Worm (Caenorhabditis elegans) whole organism, late embryonic: ENCODE results near the gene tmem-131.

Source experiments
- ama-1 ChIP-seq: fragments of 150-350 bp; optimal IDR thresholded peaks from 2 replicates; lab custom pipeline; 2014
- ceh-30 ChIP-seq: fragments of 150-350 bp; optimal IDR thresholded peaks from 2 replicates; lab custom pipeline; 2014; ENCODE audit warnings: missing biosample characterization, missing genetic modification characterization
- ceh-31 ChIP-seq: sonication (generic microtip); optimal IDR thresholded peaks from 2 replicates; lab custom pipeline; 2016; ENCODE audit warnings: missing genetic modification characterization, missing compliant biosample characterization
- ceh-34 ChIP-seq: sonication (generic microtip); optimal IDR thresholded peaks from 2 replicates; lab custom pipeline; 2016; ENCODE audit warnings: mild to moderate bottlenecking, missing genetic modification characterization, missing compliant biosample characterization
- hlh-6 ChIP-seq: sonication (generic microtip); optimal IDR thresholded peaks from 2 replicates; lab custom pipeline; 2016; ENCODE audit warnings: missing genotype, missing genetic modification characterization, missing compliant biosample characterization
- nhr-11 ChIP-seq: fragments of 150-350 bp; optimal IDR thresholded peaks from 2 replicates; lab custom pipeline; 2014; ENCODE audit warnings: missing biosample characterization, missing genetic modification characterization
- pag-3 ChIP-seq: sonication (generic microtip); optimal IDR thresholded peaks from 2 replicates; lab custom pipeline; 2016; ENCODE audit warnings: missing compliant biosample characterization, missing genetic modification characterization, borderline replicate concordance
- pha-4 ChIP-seq: fragments of 150-350 bp; optimal IDR thresholded peaks from 2 replicates; lab custom pipeline; 2018; ENCODE audit warnings: missing biosample characterization, missing genetic modification reagents, missing genetic modification characterization
- tbx-2 ChIP-seq: sonication (generic microtip); optimal IDR thresholded peaks from 2 replicates; lab custom pipeline; 2016; ENCODE audit warnings: missing genetic modification characterization, missing compliant biosample characterization
- unc-42 ChIP-seq: sonication (generic microtip); optimal IDR thresholded peaks from 2 replicates; lab custom pipeline; 2016; ENCODE audit warnings: missing genotype, missing genetic modification characterization, missing compliant biosample characterization

- no peak for TF ChIP-seq ceh-34 (tag; lab: Kevin White, UChicago)
- TF ChIP-seq pha-4 (tag; lab: Kevin White, UChicago) = no peak
- TF ChIP-seq pag-3 (tag; lab: Kevin White, UChicago) = no peak
- TF ChIP-seq ama-1 (lab: Kevin White, UChicago) = no peak
- no peak for TF ChIP-seq ceh-31
- TF ChIP-seq hlh-6 (tag; lab: Kevin White, UChicago) = no peak
- no peak for TF ChIP-seq unc-42
- no peak for TF ChIP-seq tbx-2
- no peak for TF ChIP-seq ceh-30 (tag; lab: Kevin White, UChicago)
- TF ChIP-seq nhr-11 (tag; lab: Kevin White, UChicago) = no peak
These were observed 23.7 kb upstream of the tmem-131 start, which contains the start of gene R144.3 for ce11 chrIII:5021689-5022088.
